Worm (Caenorhabditis elegans) whole organism, L3 larva: ENCODE results near the gene C08G9.2.

Experiments
- aly-2 ChIP-seq: fragments of 150-350 bp; optimal IDR thresholded peaks from 2 replicates; lab custom pipeline; 2014; ENCODE audit warnings: missing biosample characterization, missing genetic modification characterization
- ama-1 ChIP-seq: fragments of 150-350 bp; optimal IDR thresholded peaks from 2 replicates; lab custom pipeline; 2018
- ceh-82 ChIP-seq: fragments of 150-350 bp; optimal IDR thresholded peaks from 2 replicates; lab custom pipeline; 2014; ENCODE audit warnings: missing biosample characterization, missing genetic modification characterization
- egl-27 ChIP-seq: sonication (generic microtip); optimal IDR thresholded peaks from 4 replicates; lab custom pipeline; 2017; ENCODE audit warnings: missing biosample characterization, missing genetic modification reagents, missing genetic modification characterization
- elt-3 ChIP-seq, 3 experiments: fragments of 150-350 bp in 1 of 3; sonication (generic microtip) in 2 of 3; optimal IDR thresholded peaks; 2 replicates in 2 of 3; 4 replicates in 1 of 3; lab custom pipeline; 2014 to 2017; ENCODE audit warnings: missing biosample characterization in 3 of 3, missing genetic modification characterization in 3 of 3
- fos-1 ChIP-seq: fragments of 150-350 bp; optimal IDR thresholded peaks from 2 replicates; lab custom pipeline; 2014; ENCODE audit warnings: missing biosample characterization, missing genetic modification characterization
- nhr-28 ChIP-seq: fragments of 150-350 bp; optimal IDR thresholded peaks from 2 replicates; lab custom pipeline; 2014; ENCODE audit warnings: missing biosample characterization, missing genetic modification characterization
- nhr-76 ChIP-seq: fragments of 150-350 bp; sonication (generic microtip); optimal IDR thresholded peaks from 5 replicates; lab custom pipeline; 2014; ENCODE audit warnings: missing biosample characterization, missing genetic modification characterization
- nhr-77 ChIP-seq: fragments of 150-350 bp; optimal IDR thresholded peaks from 2 replicates; lab custom pipeline; 2014; ENCODE audit warnings: missing biosample characterization, missing genetic modification characterization
- snpc-4 ChIP-seq: fragments of 150-350 bp; optimal IDR thresholded peaks from 2 replicates; lab custom pipeline; 2014; ENCODE audit warnings: missing biosample characterization, missing genetic modification characterization
- unc-39 ChIP-seq: sonication (generic microtip); optimal IDR thresholded peaks from 4 replicates; lab custom pipeline; 2017; ENCODE audit warnings: missing biosample characterization, missing genetic modification characterization
- ztf-11 ChIP-seq: fragments of 150-350 bp; optimal IDR thresholded peaks from 2 replicates; lab custom pipeline; 2014; ENCODE audit warnings: missing biosample characterization, missing genetic modification characterization
- ztf-4 ChIP-seq: fragments of 150-350 bp; optimal IDR thresholded peaks from 2 replicates; lab custom pipeline; 2014; ENCODE audit warnings: missing biosample characterization, missing genetic modification characterization

ce11 chrIV:7646119-7646518 lies 26.7 kb downstream of the C08G9.2 start, which contains the start of gene hmg-5:
- TF ChIP-seq ztf-11 (tag; lab: Kevin White, UChicago) = no peak
- TF ChIP-seq nhr-76 (tag; lab: Kevin White, UChicago) = no peak
- no peak for TF ChIP-seq aly-2 (tag; lab: Kevin White, UChicago)
- no peak for TF ChIP-seq nhr-77
- no peak for TF ChIP-seq unc-39
- TF ChIP-seq ztf-4 (tag; lab: Kevin White, UChicago) = no peak
- TF ChIP-seq snpc-4 (tag; lab: Kevin White, UChicago) = no peak
- TF ChIP-seq egl-27 (tag; lab: Kevin White, UChicago) = no peak
- no peak for TF ChIP-seq elt-3 (tag; optimal IDR thresholded peaks at IDR 0.05; lab: Kevin White, UChicago)
- TF ChIP-seq fos-1 = no peak
- no peak for TF ChIP-seq ceh-82 (tag; lab: Kevin White, UChicago)
- TF ChIP-seq nhr-28 (tag; lab: Kevin White, UChicago) = no peak
- TF ChIP-seq ama-1 (lab: Kevin White, UChicago) = no peak
